Worm (Caenorhabditis elegans) whole organism, early embryonic: Measurements from ENCODE around the gene str-220.

Source experiments
- B0310.2 ChIP-seq: sonication (generic microtip); optimal IDR thresholded peaks from 2 replicates; lab custom pipeline; 2016; ENCODE audit warnings: mild to moderate bottlenecking, missing genetic modification characterization, missing compliant biosample characterization
- F13C5.2 ChIP-seq: sonication (generic microtip); optimal IDR thresholded peaks from 2 replicates; lab custom pipeline; 2017; ENCODE audit warnings: mild to moderate bottlenecking, missing genetic modification characterization, inconsistent platforms, missing compliant biosample characterization
- aly-1 ChIP-seq: sonication (generic microtip); optimal IDR thresholded peaks from 2 replicates; lab custom pipeline; 2016; ENCODE audit warnings: missing genetic modification characterization, missing compliant biosample characterization
- ama-1 ChIP-seq: fragments of 150-350 bp; optimal IDR thresholded peaks from 2 replicates; lab custom pipeline; 2014
- ceh-13 ChIP-seq: fragments of 200-800 bp; sonication (Bioruptor generic); optimal IDR thresholded peaks from 2 replicates; lab custom pipeline; 2018; ENCODE audit warnings: mild to moderate bottlenecking, missing genetic modification characterization, missing compliant biosample characterization
- ceh-36 ChIP-seq: sonication (generic microtip); optimal IDR thresholded peaks from 2 replicates; lab custom pipeline; 2016; ENCODE audit warnings: missing genetic modification characterization, inconsistent platforms, missing compliant biosample characterization
- ets-7 ChIP-seq: sonication (generic microtip); optimal IDR thresholded peaks from 2 replicates; lab custom pipeline; 2016; ENCODE audit warnings: missing genotype, missing genetic modification characterization, missing compliant biosample characterization
- flt-1 ChIP-seq: fragments of 200-800 bp; sonication (Bioruptor generic); IDR thresholded peaks from 2 replicates; pipeline ENCODE4 v1.3.6; 2022; ENCODE audit warnings: missing genetic modification characterization, missing compliant biosample characterization
- hmbx-1 ChIP-seq: sonication (generic microtip); optimal IDR thresholded peaks from 2 replicates; lab custom pipeline; 2016; ENCODE audit warnings: mild to moderate bottlenecking, missing genetic modification characterization, missing compliant biosample characterization
- hmg-4 ChIP-seq: fragments of 200-800 bp; sonication (Bioruptor generic); optimal IDR thresholded peaks from 2 replicates; lab custom pipeline; 2018; ENCODE audit warnings: mild to moderate bottlenecking, missing genetic modification characterization, missing compliant biosample characterization
- sea-1 ChIP-seq: fragments of 200-800 bp; sonication (Bioruptor generic); conservative IDR thresholded peaks from 2 replicates; pipeline ENCODE4 v1.3.6; 2022; ENCODE audit warnings: missing genetic modification characterization, missing compliant biosample characterization
- tbx-37 ChIP-seq: fragments of 200-800 bp; sonication (Bioruptor generic); conservative IDR thresholded peaks from 2 replicates; pipeline ENCODE4 v1.3.6; 2022; ENCODE audit warnings: missing genetic modification reagents, missing genetic modification characterization, missing compliant biosample characterization

ce11 chrIV:7131780-7132179, 39.3 kb downstream of the str-220 start, which contains the start of gene grsp-3:
- TF ChIP-seq ama-1 (lab: Kevin White, UChicago) (no peak), ceh-13 (GFP tag; lab: Kevin White, UChicago) (no peak), flt-1 (GFP tag; lab: Robert Waterston, UW) (no peak), hmg-4 (no peak), sea-1 (GFP tag; lab: Robert Waterston, UW) (no peak), tbx-37 (no peak), ceh-36 (tag; lab: Kevin White, UChicago) (no peak), hmbx-1 (tag; lab: Kevin White, UChicago) (no peak), B0310.2 (tag; lab: Kevin White, UChicago) (no peak), aly-1 (tag; lab: Kevin White, UChicago) (no peak), F13C5.2 (no peak), ets-7 (tag; lab: Kevin White, UChicago) (no peak)
